Fruit fly (Drosophila melanogaster): Measurements from ENCODE around the gene lsn.

- TF ChIP-seq Snoo (tag; optimal IDR thresholded peaks at IDR 0.05) (no peak), CG14655 (GFP tag; optimal IDR thresholded peaks at IDR 0.05) (no peak), CG12605 (GFP tag; IDR thresholded peaks at IDR 0.05) (no peak), Ets98B (GFP tag; IDR thresholded peaks at IDR 0.05) (no peak), gl (tag; optimal IDR thresholded peaks at IDR 0.05) (no peak), CG8301 (tag; optimal IDR thresholded peaks at IDR 0.05) (no peak), CG32121 (GFP tag; IDR thresholded peaks at IDR 0.05) (no peak), D1 (tag; optimal IDR thresholded peaks at IDR 0.05) (no peak), EcR (GFP tag; optimal IDR thresholded peaks at IDR 0.05) (no peak), CG8159 (tag; optimal IDR thresholded peaks at IDR 0.05) (no peak)
These were observed 8.5 kb downstream of the lsn start, which contains the start of gene CG31178 for dm6 chr3R:21873439-21873838.
